Worm (Caenorhabditis elegans) whole organism, L4 larva: ENCODE results near the gene Y56A3A.2.

Experiments used
- F37D6.2 ChIP-seq: sonication (generic microtip); optimal IDR thresholded peaks from 2 replicates; lab custom pipeline; 2016; ENCODE audit warnings: mild to moderate bottlenecking, missing genetic modification characterization, missing compliant biosample characterization
- F44E2.7 ChIP-seq: fragments of 200-800 bp; sonication (Bioruptor generic); IDR thresholded peaks from 2 replicates; pipeline ENCODE4 v2.1.2; 2022; ENCODE audit warnings: missing genetic modification characterization, missing compliant biosample characterization
- hlh-30 ChIP-seq: sonication (generic microtip); optimal IDR thresholded peaks from 2 replicates; lab custom pipeline; 2017; ENCODE audit warnings: antibody characterized with exemption, mild to moderate bottlenecking, missing genetic modification characterization, missing compliant biosample characterization; ENCODE audit not compliant: insufficient read depth
- lin-38 ChIP-seq: fragments of 200-800 bp; sonication (Bioruptor generic); IDR thresholded peaks from 2 replicates; pipeline ENCODE4 v1.3.6; 2022; ENCODE audit warnings: missing genetic modification reagents, missing genetic modification characterization, missing compliant biosample characterization
- madf-9 ChIP-seq: fragments of 200-800 bp; sonication (Bioruptor generic); conservative IDR thresholded peaks from 2 replicates; pipeline ENCODE4 v1.3.6; 2022; ENCODE audit warnings: missing genetic modification reagents, missing genetic modification characterization, missing compliant biosample characterization
- mdl-1 ChIP-seq, 2 experiments: fragments of 150-350 bp in 1 of 2; sonication (generic microtip) in 1 of 2; optimal IDR thresholded peaks; 2 replicates each; lab custom pipeline; 2014 to 2017; ENCODE audit warnings: missing biosample characterization in 2 of 2, missing genetic modification characterization in 2 of 2
- snpc-1.2 ChIP-seq: fragments of 200-800 bp; sonication (Bioruptor generic); IDR thresholded peaks from 2 replicates; pipeline ENCODE4 v1.3.6; 2022; ENCODE audit warnings: missing genetic modification reagents, missing genetic modification characterization, missing compliant biosample characterization

ce11 chrIII:11841728-11842127 is 20.3 kb downstream of the Y56A3A.2 start:
- TF ChIP-seq lin-38 (GFP tag; lab: Robert Waterston, UW) (no peak), snpc-1.2 (no peak), F44E2.7 (GFP tag; lab: Robert Waterston, UW) (no peak), F37D6.2 (tag; lab: Kevin White, UChicago) (no peak), madf-9 (GFP tag; lab: Robert Waterston, UW) (no peak), mdl-1 (tag; optimal IDR thresholded peaks at IDR 0.05; lab: Kevin White, UChicago) (no peak), hlh-30 (tag; lab: Kevin White, UChicago) (no peak)
